Fruit fly (Drosophila melanogaster) S2 (cell line): ENCODE measurements around the gene CG5835.

Source experiments
- CG8478 ChIP-seq: fragments of >200 bp; optimal IDR thresholded peaks from 2 replicates; lab custom pipeline; 2018
- CTCF ChIP-seq, 2 experiments: fragments of >200 bp; optimal IDR thresholded peaks; 2 replicates each; lab custom pipeline; 2018

DNA sequence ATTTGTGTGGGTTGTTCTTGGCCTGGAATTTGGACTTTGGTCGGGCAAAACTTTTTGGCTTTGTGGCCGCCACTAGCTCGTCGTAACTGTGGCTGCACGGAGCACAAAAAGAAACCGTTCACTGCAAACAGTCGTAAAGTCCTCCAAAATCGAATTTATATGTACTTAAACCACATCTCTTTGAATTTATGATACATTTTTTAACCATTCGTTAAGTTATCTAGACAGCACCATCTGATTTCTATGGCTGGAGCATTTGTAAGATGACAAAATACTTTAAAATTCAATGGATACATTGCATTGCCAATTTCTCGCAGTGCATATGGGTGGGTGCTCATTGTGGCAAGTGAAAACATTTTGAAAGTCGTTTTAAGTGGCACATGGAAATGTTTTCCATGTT is 49.4 kb downstream of the CG5835 start:
- TF ChIP-seq CG8478 (lab: Kevin White, UChicago) (no peak), CTCF (optimal IDR thresholded peaks at IDR 0.05; lab: Kevin White, UChicago) (no peak)
